Worm (Caenorhabditis elegans): ENCODE data around the gene srt-50.

Gene srt-50

DNA sequence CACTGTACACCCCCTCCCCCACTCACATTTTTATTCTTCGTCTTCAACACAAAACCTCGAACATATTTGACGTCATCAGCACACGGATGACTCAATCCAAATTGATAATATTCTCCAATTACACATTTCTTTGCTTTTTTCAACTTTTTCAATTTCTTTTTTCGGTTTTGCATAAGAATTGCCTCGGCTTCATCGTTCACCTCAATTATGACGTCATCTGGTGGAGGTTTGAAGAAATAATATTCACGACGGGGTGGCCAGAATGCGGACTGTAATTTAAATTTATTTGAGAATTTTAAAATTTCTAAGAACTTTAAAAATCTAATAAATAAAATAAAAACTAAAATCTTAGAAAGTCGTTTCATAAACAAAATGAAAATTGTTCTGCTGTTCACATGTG is 10.7 kb upstream of the srt-50 start:
- TF ChIP-seq ztf-23 (GFP tag; IDR thresholded peaks at IDR 0.05) = no peak
- TF ChIP-seq flt-1 (GFP tag; IDR thresholded peaks at IDR 0.05) = no peak
- no peak for TF ChIP-seq ref-1 (GFP tag; conservative IDR thresholded peaks at IDR 0.05)
- no peak for TF ChIP-seq med-1 (GFP tag; optimal IDR thresholded peaks at IDR 0.05; ENCODE audit: insufficient read depth)
- TF ChIP-seq cog-1 (tag; optimal IDR thresholded peaks at IDR 0.05) = no peak
- TF ChIP-seq tab-1 (GFP tag; IDR thresholded peaks at IDR 0.05) = no peak
- TF ChIP-seq ztf-29 (GFP tag; IDR thresholded peaks at IDR 0.05) = no peak
- TF ChIP-seq klf-2 (GFP tag; conservative IDR thresholded peaks at IDR 0.05) = no peak
- TF ChIP-seq T22C8.4 (GFP tag; IDR thresholded peaks at IDR 0.05) = no peak

DNA sequence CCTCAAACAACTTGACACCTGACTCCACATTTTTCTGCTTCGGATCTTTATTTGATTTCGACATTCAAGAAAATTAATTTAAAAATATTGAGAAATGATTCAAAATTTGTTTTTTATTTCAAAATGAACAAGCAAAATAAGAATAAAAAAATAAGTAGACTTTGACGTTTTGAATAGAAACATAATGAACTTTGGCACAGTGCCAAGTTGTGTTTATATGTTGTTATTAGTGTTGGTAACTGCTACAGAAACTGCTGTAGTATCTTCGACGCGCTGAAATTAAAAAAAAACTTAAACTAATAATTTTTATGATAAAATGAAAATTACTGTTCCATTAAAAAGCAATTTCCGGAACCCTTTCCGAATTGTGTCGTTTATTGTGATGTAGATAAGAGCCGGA is 8.8 kb upstream of the srt-50 start, which contains the start of gene Y41E3.18:
TSS of gene Y41E3.18 (minus strand) at position 101 of the 400 bp plus-strand sequence.
- no peak for TF ChIP-seq tab-1 (GFP tag; IDR thresholded peaks at IDR 0.05)
- TF ChIP-seq med-1 (GFP tag; optimal IDR thresholded peaks at IDR 0.05; ENCODE audit: insufficient read depth) = no peak
- TF ChIP-seq ztf-29 (GFP tag; IDR thresholded peaks at IDR 0.05) = no peak
- TF ChIP-seq cog-1 (tag; optimal IDR thresholded peaks at IDR 0.05) = no peak
- TF ChIP-seq ref-1 (GFP tag; conservative IDR thresholded peaks at IDR 0.05) = no peak
- no peak for TF ChIP-seq klf-2 (GFP tag; conservative IDR thresholded peaks at IDR 0.05)
- TF ChIP-seq T22C8.4 (GFP tag; IDR thresholded peaks at IDR 0.05) = no peak
- TF ChIP-seq ztf-23 (GFP tag; IDR thresholded peaks at IDR 0.05) = no peak
- TF ChIP-seq flt-1 (GFP tag; IDR thresholded peaks at IDR 0.05) = no peak

DNA sequence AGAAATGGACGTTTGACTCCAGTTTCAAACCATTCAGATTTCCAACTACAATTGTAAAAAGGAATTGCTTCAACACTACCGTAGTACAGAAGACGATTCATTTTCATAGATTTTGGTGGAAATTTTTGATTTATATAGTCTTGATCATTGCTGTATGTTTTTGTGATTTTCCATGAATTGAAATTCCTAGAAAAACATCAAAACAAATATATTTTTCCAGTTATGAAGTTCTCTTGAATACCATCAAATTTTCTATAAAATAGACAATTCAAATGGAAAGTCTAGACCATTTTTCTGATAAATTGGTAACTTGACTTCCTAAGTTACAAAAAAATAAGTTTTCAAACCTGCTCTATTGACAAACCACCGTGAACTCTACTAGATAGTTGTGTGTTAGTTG is 5.7 kb upstream of the srt-50 start, which contains the start of gene srt-48:
TSS of gene srt-48 (minus strand) at position 101 of the 400 bp plus-strand sequence.
- TF ChIP-seq T22C8.4 (GFP tag; IDR thresholded peaks at IDR 0.05) (no peak), tab-1 (GFP tag; IDR thresholded peaks at IDR 0.05) (no peak), ztf-23 (GFP tag; IDR thresholded peaks at IDR 0.05) (no peak), ztf-29 (GFP tag; IDR thresholded peaks at IDR 0.05) (no peak), med-1 (GFP tag; optimal IDR thresholded peaks at IDR 0.05; ENCODE audit: insufficient read depth) (no peak), klf-2 (GFP tag; conservative IDR thresholded peaks at IDR 0.05) (no peak), ref-1 (GFP tag; conservative IDR thresholded peaks at IDR 0.05) (no peak), flt-1 (GFP tag; IDR thresholded peaks at IDR 0.05) (no peak), cog-1 (tag; optimal IDR thresholded peaks at IDR 0.05) (no peak)

DNA sequence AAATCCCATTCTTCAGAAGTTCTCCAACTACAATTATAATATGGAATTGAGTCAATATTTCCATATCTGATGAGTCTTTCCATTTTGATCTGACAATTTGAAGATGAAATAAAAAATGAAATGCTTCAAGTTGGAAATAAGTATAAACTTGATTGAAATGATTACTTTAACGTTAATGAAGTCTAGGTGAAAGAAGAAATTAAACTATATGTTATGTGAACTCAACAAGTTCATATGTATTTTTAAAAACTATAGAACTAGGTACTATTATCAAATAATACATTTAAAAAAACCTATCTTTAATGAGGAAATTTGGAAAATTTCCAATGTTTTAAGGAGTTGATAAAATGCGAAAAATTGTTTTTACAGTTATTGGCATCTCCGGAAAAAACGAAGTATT is 23.8 kb downstream of the srt-50 start, which contains the start of gene srt-49:
TSS of gene srt-49 (minus strand) at position 101 of the 400 bp plus-strand sequence.
- TF ChIP-seq tab-1 (GFP tag; IDR thresholded peaks at IDR 0.05) = no peak
- no peak for TF ChIP-seq med-1 (GFP tag; optimal IDR thresholded peaks at IDR 0.05; ENCODE audit: insufficient read depth)

DNA sequence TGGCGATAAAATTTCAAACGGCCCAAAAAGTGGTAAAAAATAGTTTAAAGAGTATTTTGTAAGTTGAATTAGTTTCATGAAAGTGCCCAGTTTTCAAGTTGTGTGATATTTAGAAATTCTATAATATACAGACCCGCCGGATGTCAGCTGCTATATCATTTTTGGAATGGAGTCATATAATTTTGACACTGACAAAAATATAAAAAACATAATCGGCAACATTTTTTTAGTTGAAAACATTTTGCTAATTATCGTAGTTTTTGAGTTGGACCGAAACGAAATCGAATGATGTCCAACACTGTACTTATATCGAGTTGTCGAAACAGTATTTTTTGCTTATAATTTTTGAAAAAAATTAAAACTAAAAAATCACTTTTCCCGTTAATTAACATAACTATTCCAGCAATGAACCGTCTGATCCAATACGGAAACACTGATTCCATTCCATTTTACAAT is 28.8 kb downstream of the srt-50 start, which contains the start of gene srt-44:
TSS of gene srt-44 (plus strand) at position 406 of the 456 bp plus-strand sequence.
- TF ChIP-seq tab-1 (GFP tag; IDR thresholded peaks at IDR 0.05) (no peak), cog-1 (tag; optimal IDR thresholded peaks at IDR 0.05) (no peak), T22C8.4 (GFP tag; IDR thresholded peaks at IDR 0.05) (no peak), flt-1 (GFP tag; IDR thresholded peaks at IDR 0.05) (no peak), med-1 (GFP tag; optimal IDR thresholded peaks at IDR 0.05; ENCODE audit: insufficient read depth) (no peak), ztf-23 (GFP tag; IDR thresholded peaks at IDR 0.05) (no peak), klf-2 (GFP tag; conservative IDR thresholded peaks at IDR 0.05) (no peak), ref-1 (GFP tag; conservative IDR thresholded peaks at IDR 0.05) (no peak), ztf-29 (GFP tag; IDR thresholded peaks at IDR 0.05) (no peak)

DNA sequence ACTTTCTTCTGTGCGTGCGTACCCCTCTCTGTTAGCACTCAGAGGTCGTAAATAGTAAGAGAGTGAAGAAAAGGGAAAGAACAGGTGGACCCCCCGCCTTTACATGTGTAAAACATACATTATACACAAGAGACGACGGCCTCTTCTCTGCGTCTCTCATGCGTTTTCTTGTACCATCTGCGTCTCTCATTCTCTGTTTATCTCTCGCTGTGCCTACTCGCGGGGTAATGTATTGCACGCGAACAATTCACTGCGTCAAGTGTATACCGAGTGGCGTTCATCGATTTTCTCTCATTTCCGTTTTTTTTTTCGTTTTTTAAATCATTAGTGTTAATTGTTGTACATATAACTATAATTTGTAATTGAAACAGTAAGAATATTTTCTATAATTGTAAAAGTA is 32.7 kb downstream of the srt-50 start:
- no peak for TF ChIP-seq klf-2 (GFP tag; conservative IDR thresholded peaks at IDR 0.05)
- no peak for TF ChIP-seq ref-1 (GFP tag; conservative IDR thresholded peaks at IDR 0.05)
- peak; percentile 92 for TF ChIP-seq cog-1 (tag; optimal IDR thresholded peaks at IDR 0.05)
- no peak for TF ChIP-seq tab-1 (GFP tag; IDR thresholded peaks at IDR 0.05)

DNA sequence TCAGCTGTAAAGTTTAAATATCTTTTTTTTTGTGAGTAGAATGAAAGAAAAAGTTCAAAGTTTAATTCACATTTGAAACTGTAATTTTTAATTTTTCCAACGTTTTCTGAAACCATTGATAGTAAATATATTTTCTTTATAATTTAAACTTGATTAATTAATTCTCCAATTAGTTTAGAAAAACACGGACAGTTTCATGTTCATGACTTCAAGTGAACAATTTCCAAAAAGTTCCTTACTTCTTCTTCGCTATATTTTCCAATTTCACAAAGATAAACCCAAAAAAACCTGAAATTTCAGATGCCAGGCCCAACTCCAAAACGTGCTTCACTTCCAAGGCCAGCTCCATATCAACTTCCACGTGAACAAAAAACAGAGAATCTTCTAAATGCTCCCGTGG is 34.0 kb downstream of the srt-50 start, which contains the start of gene M199.2:
TSS of gene M199.2 (plus strand) at position 301 of the 400 bp plus-strand sequence.
- TF ChIP-seq klf-2 (GFP tag; conservative IDR thresholded peaks at IDR 0.05) = no peak
- no peak for TF ChIP-seq ztf-29 (GFP tag; IDR thresholded peaks at IDR 0.05)
- TF ChIP-seq med-1 (GFP tag; optimal IDR thresholded peaks at IDR 0.05; ENCODE audit: insufficient read depth) = no peak
- no peak for TF ChIP-seq T22C8.4 (GFP tag; IDR thresholded peaks at IDR 0.05)
- no peak for TF ChIP-seq flt-1 (GFP tag; IDR thresholded peaks at IDR 0.05)
- no peak for TF ChIP-seq ref-1 (GFP tag; conservative IDR thresholded peaks at IDR 0.05)
- no peak for TF ChIP-seq cog-1 (tag; optimal IDR thresholded peaks at IDR 0.05)
- TF ChIP-seq tab-1 (GFP tag; IDR thresholded peaks at IDR 0.05) = no peak
- TF ChIP-seq ztf-23 (GFP tag; IDR thresholded peaks at IDR 0.05) = no peak

DNA sequence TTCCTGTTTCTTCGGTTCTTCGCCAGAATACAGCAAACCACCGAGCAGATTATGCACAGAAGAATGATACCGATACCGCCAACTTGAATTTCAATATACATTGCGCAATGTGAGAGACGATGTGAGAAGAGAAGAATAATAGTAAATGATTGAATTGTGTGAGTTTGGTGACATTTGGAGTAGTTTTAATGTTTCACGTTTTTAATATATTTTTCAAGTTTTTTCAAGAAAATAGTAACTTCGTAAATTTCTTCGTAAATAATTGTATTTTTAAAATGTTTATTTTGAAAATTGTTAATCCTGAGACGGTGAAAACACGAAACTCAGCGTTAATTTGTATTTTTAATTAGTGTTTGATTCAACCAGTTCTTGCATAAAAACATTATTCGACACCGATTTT is 38.6 kb downstream of the srt-50 start, which contains the start of gene M199.134:
TSS of gene M199.134 (minus strand) at position 101 of the 400 bp plus-strand sequence.
- TF ChIP-seq cog-1 (tag; optimal IDR thresholded peaks at IDR 0.05) (no peak), ztf-23 (GFP tag; IDR thresholded peaks at IDR 0.05) (no peak), ref-1 (GFP tag; conservative IDR thresholded peaks at IDR 0.05) (no peak), flt-1 (GFP tag; IDR thresholded peaks at IDR 0.05) (no peak), T22C8.4 (GFP tag; IDR thresholded peaks at IDR 0.05) (no peak), tab-1 (GFP tag; IDR thresholded peaks at IDR 0.05) (no peak), med-1 (GFP tag; optimal IDR thresholded peaks at IDR 0.05; ENCODE audit: insufficient read depth) (no peak), klf-2 (GFP tag; conservative IDR thresholded peaks at IDR 0.05) (no peak), ztf-29 (GFP tag; IDR thresholded peaks at IDR 0.05) (no peak)

DNA sequence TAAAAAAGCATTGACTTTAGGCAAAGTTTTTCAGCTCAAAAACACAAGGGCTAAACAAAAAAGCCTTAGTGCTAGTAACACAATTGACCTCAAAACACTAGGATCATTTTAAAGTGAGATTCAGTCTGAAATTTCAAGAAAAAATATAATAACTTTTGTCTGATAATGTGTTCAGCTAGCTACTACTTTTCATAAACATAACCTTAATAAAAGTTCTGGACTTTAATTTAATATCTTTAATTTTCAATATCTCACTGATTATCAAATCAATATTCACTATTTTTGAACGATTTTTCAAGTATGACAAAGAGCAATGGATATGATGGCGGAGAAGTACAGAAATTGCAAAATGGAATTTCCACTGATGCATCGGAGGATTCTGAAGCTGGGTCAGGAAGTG is 39.8 kb downstream of the srt-50 start, which contains the start of gene M199.135:
TSS of gene M199.135 (plus strand) at position 301 of the 400 bp plus-strand sequence.
- no peak for TF ChIP-seq tab-1 (GFP tag; IDR thresholded peaks at IDR 0.05)

DNA sequence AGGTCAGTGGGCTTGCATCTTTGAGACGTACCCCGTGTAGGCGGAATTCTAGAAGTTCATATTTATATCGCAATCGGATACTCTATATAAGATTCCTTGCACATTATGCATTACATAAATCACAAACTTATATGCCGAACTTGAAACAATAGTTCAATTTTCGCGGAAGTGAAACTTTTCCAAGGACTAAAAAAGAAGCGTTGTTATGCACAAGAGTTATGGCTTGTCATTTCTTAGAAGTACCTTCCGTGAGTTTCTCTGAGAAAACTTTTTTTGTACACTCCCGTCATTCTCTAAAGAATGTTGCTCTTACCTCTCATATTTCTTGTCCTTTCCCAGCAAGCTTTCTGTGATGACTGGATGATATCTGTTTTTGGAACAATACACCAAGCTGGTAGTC is 43.9 kb downstream of the srt-50 start, which contains the start of gene M199.136:
TSS of gene M199.136 (plus strand) at position 301 of the 400 bp plus-strand sequence.
- TF ChIP-seq tab-1 (GFP tag; IDR thresholded peaks at IDR 0.05) = no peak
- TF ChIP-seq ztf-29 (GFP tag; IDR thresholded peaks at IDR 0.05) = no peak
- TF ChIP-seq ref-1 (GFP tag; conservative IDR thresholded peaks at IDR 0.05) = no peak
- TF ChIP-seq flt-1 (GFP tag; IDR thresholded peaks at IDR 0.05) = no peak
- TF ChIP-seq ztf-23 (GFP tag; IDR thresholded peaks at IDR 0.05) = no peak
- TF ChIP-seq med-1 (GFP tag; optimal IDR thresholded peaks at IDR 0.05; ENCODE audit: insufficient read depth) = no peak

All from whole organism, midembryonic.